Fruit fly (Drosophila melanogaster) whole organism, embryonic: Measurements from ENCODE around the gene yellow-e.

Experiments used
- CG11723 ChIP-seq: fragments of 200-800 bp; sonication (Bioruptor generic); optimal IDR thresholded peaks from 2 replicates; lab custom pipeline; 2017; ENCODE audit warnings: missing biosample characterization, mild to moderate bottlenecking, missing genetic modification characterization
- CG12391 ChIP-seq: fragments of 200-800 bp; sonication (Bioruptor generic); optimal IDR thresholded peaks from 3 replicates; lab custom pipeline; 2018; ENCODE audit warnings: missing biosample characterization, mild to moderate bottlenecking, missing genetic modification characterization, moderate library complexity
- CG1832 ChIP-seq: fragments of 200-800 bp; sonication (Bioruptor generic); optimal IDR thresholded peaks from 2 replicates; lab custom pipeline; 2017; ENCODE audit warnings: missing biosample characterization, mild to moderate bottlenecking, missing genetic modification characterization, inconsistent platforms
- CG31441 ChIP-seq: fragments of 200-800 bp; sonication (Bioruptor generic); IDR thresholded peaks from 2 replicates; pipeline ENCODE4 v1.3.6; 2022; ENCODE audit warnings: missing biosample characterization, missing genetic modification characterization
- CG3163 ChIP-seq: fragments of 200-800 bp; sonication (Bioruptor generic); optimal IDR thresholded peaks from 3 replicates; lab custom pipeline; 2016; ENCODE audit warnings: missing biosample characterization, missing genetic modification characterization
- CG4617 ChIP-seq: fragments of 200-800 bp; sonication (Bioruptor generic); optimal IDR thresholded peaks from 3 replicates; lab custom pipeline; 2016; ENCODE audit warnings: missing biosample characterization, missing genetic modification characterization, borderline replicate concordance
- CG4730 ChIP-seq: fragments of 200-800 bp; sonication (Bioruptor generic); IDR thresholded peaks from 2 replicates; pipeline ENCODE4 v1.3.6; 2022; ENCODE audit warnings: missing biosample characterization, missing genetic modification characterization
- CG5953 ChIP-seq: fragments of 200-800 bp; sonication (Bioruptor generic); IDR thresholded peaks from 2 replicates; pipeline ENCODE4 v1.3.6; 2022; ENCODE audit warnings: missing biosample characterization, missing genetic modification characterization
- CG7745 ChIP-seq: fragments of 200-800 bp; sonication (Bioruptor generic); optimal IDR thresholded peaks from 2 replicates; lab custom pipeline; 2018; ENCODE audit warnings: missing biosample characterization, mild to moderate bottlenecking, missing genetic modification characterization, moderate library complexity
- CG8765 ChIP-seq: fragments of 200-800 bp; sonication (Bioruptor generic); IDR thresholded peaks from 2 replicates; pipeline ENCODE4 v1.3.6; 2022; ENCODE audit warnings: missing biosample characterization, missing genetic modification characterization
- CG9797 ChIP-seq: fragments of 200-800 bp; sonication (Bioruptor generic); optimal IDR thresholded peaks from 3 replicates; lab custom pipeline; 2018; ENCODE audit warnings: missing biosample characterization, mild to moderate bottlenecking, missing genetic modification characterization
- Chrac-16 ChIP-seq: fragments of 200-800 bp; sonication (Bioruptor generic); optimal IDR thresholded peaks from 3 replicates; lab custom pipeline; 2016; ENCODE audit warnings: missing biosample characterization, missing genetic modification characterization
- Drgx ChIP-seq: fragments of 200-800 bp; sonication (Bioruptor generic); IDR thresholded peaks from 2 replicates; pipeline ENCODE4 v1.3.6; 2022; ENCODE audit warnings: missing biosample characterization, missing genetic modification characterization
- Ets65A ChIP-seq: fragments of 200-800 bp; sonication (Bioruptor generic); peaks from one replicate; lab custom pipeline; 2016; ENCODE audit warnings: missing biosample characterization, missing genetic modification characterization
- Fer3 ChIP-seq: fragments of 200-800 bp; sonication (Bioruptor generic); optimal IDR thresholded peaks from 2 replicates; lab custom pipeline; 2018; ENCODE audit warnings: missing biosample characterization, mild to moderate bottlenecking, missing genetic modification characterization, moderate library complexity
- Gug ChIP-seq: fragments of 200-800 bp; sonication (Bioruptor generic); IDR thresholded peaks from 4 replicates; pipeline ENCODE4 v1.3.6; 2022; ENCODE audit warnings: missing biosample characterization, missing genetic modification characterization
- HLH4C ChIP-seq: fragments of 200-800 bp; sonication (Bioruptor generic); IDR thresholded peaks from 3 replicates; pipeline ENCODE4 v1.3.6; 2022; ENCODE audit warnings: missing biosample characterization, missing genetic modification characterization; ENCODE audit not compliant: partially characterized antibody
- Hey ChIP-seq: fragments of 200-800 bp; sonication (Bioruptor generic); optimal IDR thresholded peaks from 3 replicates; lab custom pipeline; 2018; ENCODE audit warnings: missing biosample characterization, mild to moderate bottlenecking, missing genetic modification characterization
- Hr39 ChIP-seq: fragments of >200 bp; optimal IDR thresholded peaks from 2 replicates; lab custom pipeline; 2017
- Kr ChIP-seq: fragments of 200-800 bp; sonication (Bioruptor generic); optimal IDR thresholded peaks from 2 replicates; lab custom pipeline; 2017; ENCODE audit warnings: missing biosample characterization, mild to moderate bottlenecking, missing genetic modification characterization
- Med ChIP-seq: fragments of 200-800 bp; sonication (Bioruptor generic); peaks from one replicate; lab custom pipeline; 2016; ENCODE audit warnings: missing biosample characterization, missing genetic modification characterization, mild to moderate bottlenecking, inconsistent platforms, moderate library complexity
- NK7.1 ChIP-seq: fragments of 200-800 bp; sonication (Bioruptor generic); optimal IDR thresholded peaks from 3 replicates; lab custom pipeline; 2016; ENCODE audit warnings: missing biosample characterization, missing genetic modification characterization
- Oaz ChIP-seq: fragments of 200-800 bp; sonication (Bioruptor generic); IDR thresholded peaks from 2 replicates; pipeline ENCODE4 v1.3.6; 2022; ENCODE audit warnings: missing biosample characterization, missing genetic modification characterization
- TFAM ChIP-seq: fragments of 200-800 bp; sonication (Bioruptor generic); optimal IDR thresholded peaks from 2 replicates; lab custom pipeline; 2017; ENCODE audit warnings: missing biosample characterization, missing genetic modification characterization, inconsistent platforms
- al ChIP-seq: fragments of 200-800 bp; sonication (Bioruptor generic); IDR thresholded peaks from 2 replicates; pipeline ENCODE4 v1.3.6; 2022; ENCODE audit warnings: missing biosample characterization, missing genetic modification characterization
- br ChIP-seq: fragments of >200 bp; optimal IDR thresholded peaks from 2 replicates; lab custom pipeline; 2017
- cg ChIP-seq: fragments of 200-800 bp; sonication (Bioruptor generic); optimal IDR thresholded peaks from 3 replicates; lab custom pipeline; 2019; ENCODE audit warnings: missing biosample characterization, mild to moderate bottlenecking, missing genetic modification characterization, moderate library complexity
- dmrt99B ChIP-seq: fragments of 200-800 bp; sonication (Bioruptor generic); optimal IDR thresholded peaks from 2 replicates; lab custom pipeline; 2018; ENCODE audit warnings: missing biosample characterization, mild to moderate bottlenecking, missing genetic modification characterization, moderate library complexity
- en ChIP-seq: fragments of 200-800 bp; sonication (Bioruptor generic); optimal IDR thresholded peaks from 2 replicates; lab custom pipeline; 2016; ENCODE audit warnings: missing biosample characterization, missing genetic modification characterization
- eve ChIP-seq, 2 experiments: fragments of >200 bp; optimal IDR thresholded peaks; 2 replicates each; lab custom pipeline; 2017; ENCODE audit warnings: missing biosample characterization in 2 of 2, missing genetic modification characterization in 2 of 2
- eyg ChIP-seq: fragments of 200-800 bp; sonication (Bioruptor generic); optimal IDR thresholded peaks from 3 replicates; lab custom pipeline; 2016; ENCODE audit warnings: missing biosample characterization, missing genetic modification characterization
- gce ChIP-seq: fragments of 200-800 bp; sonication (Bioruptor generic); IDR thresholded peaks from 3 replicates; pipeline ENCODE4 v1.3.6; 2022; ENCODE audit warnings: missing biosample characterization, missing genetic modification characterization
- gfzf ChIP-seq: fragments of 200-800 bp; sonication (Bioruptor generic); optimal IDR thresholded peaks from 2 replicates; lab custom pipeline; 2016; ENCODE audit warnings: missing biosample characterization, mild to moderate bottlenecking, missing genetic modification characterization, moderate library complexity
- gsb-n ChIP-seq: fragments of 200-800 bp; sonication (Bioruptor generic); optimal IDR thresholded peaks from 3 replicates; lab custom pipeline; 2018; ENCODE audit warnings: missing biosample characterization, mild to moderate bottlenecking, missing genetic modification characterization
- hbn ChIP-seq: fragments of 200-800 bp; sonication (Bioruptor generic); IDR thresholded peaks from 2 replicates; pipeline ENCODE4 v1.3.6; 2022; ENCODE audit warnings: missing biosample characterization, missing genetic modification characterization; ENCODE audit not compliant: partially characterized antibody
- ind ChIP-seq: fragments of 200-800 bp; sonication (Bioruptor generic); optimal IDR thresholded peaks from 3 replicates; lab custom pipeline; 2016; ENCODE audit warnings: missing biosample characterization, missing genetic modification characterization
- insv ChIP-seq, 2 experiments: fragments of 200-800 bp; sonication (Bioruptor generic); optimal IDR thresholded peaks; 3 replicates each; lab custom pipeline; 2016 to 2018; ENCODE audit warnings: missing biosample characterization in 2 of 2, missing genetic modification characterization in 2 of 2
- jigr1 ChIP-seq: fragments of 200-800 bp; sonication (Bioruptor generic); IDR thresholded peaks from 3 replicates; pipeline ENCODE4 v1.3.6; 2022; ENCODE audit warnings: missing biosample characterization, missing genetic modification characterization
- phol ChIP-seq: fragments of 200-800 bp; sonication (Bioruptor generic); optimal IDR thresholded peaks from 3 replicates; lab custom pipeline; 2018; ENCODE audit warnings: missing biosample characterization, mild to moderate bottlenecking, missing genetic modification characterization, moderate library complexity
- pita ChIP-seq: fragments of 200-800 bp; sonication (Bioruptor generic); optimal IDR thresholded peaks from 2 replicates; lab custom pipeline; 2017; ENCODE audit warnings: missing biosample characterization, mild to moderate bottlenecking, missing genetic modification characterization
- pzg ChIP-seq: fragments of 200-800 bp; sonication (Bioruptor generic); optimal IDR thresholded peaks from 3 replicates; lab custom pipeline; 2018; ENCODE audit warnings: missing biosample characterization, mild to moderate bottlenecking, missing genetic modification characterization, moderate library complexity
- row ChIP-seq: fragments of 200-800 bp; sonication (Bioruptor generic); IDR thresholded peaks from 3 replicates; pipeline ENCODE4 v1.3.6; 2022; ENCODE audit warnings: missing biosample characterization, missing genetic modification characterization
- schlank ChIP-seq: fragments of 200-800 bp; sonication (Bioruptor generic); optimal IDR thresholded peaks from 2 replicates; lab custom pipeline; 2018; ENCODE audit warnings: missing biosample characterization, mild to moderate bottlenecking, missing genetic modification characterization
- slbo ChIP-seq: fragments of 200-800 bp; sonication (Bioruptor generic); IDR thresholded peaks from 2 replicates; pipeline ENCODE4 v1.3.6; 2022; ENCODE audit warnings: missing biosample characterization, missing genetic modification characterization
- sqz ChIP-seq: fragments of 200-800 bp; sonication (Bioruptor generic); optimal IDR thresholded peaks from 3 replicates; lab custom pipeline; 2018; ENCODE audit warnings: missing biosample characterization, mild to moderate bottlenecking, missing genetic modification characterization
- sr ChIP-seq: fragments of 200-800 bp; sonication (Bioruptor generic); IDR thresholded peaks from 3 replicates; pipeline ENCODE4 v1.3.6; 2022; ENCODE audit warnings: missing biosample characterization, missing genetic modification characterization
- usp ChIP-seq: fragments of >200 bp; optimal IDR thresholded peaks from 2 replicates; lab custom pipeline; 2017; ENCODE audit warnings: missing biosample characterization, missing genetic modification characterization
- vvl ChIP-seq: fragments of 200-800 bp; sonication (Bioruptor generic); IDR thresholded peaks from 2 replicates; pipeline ENCODE4 v1.3.6; 2022; ENCODE audit warnings: missing biosample characterization, missing genetic modification characterization
- zen2 ChIP-seq: fragments of 200-800 bp; sonication (Bioruptor generic); IDR thresholded peaks from 3 replicates; pipeline ENCODE4 v1.3.6; 2022; ENCODE audit warnings: missing biosample characterization, missing genetic modification characterization; ENCODE audit not compliant: partially characterized antibody

yellow-e gene

DNA sequence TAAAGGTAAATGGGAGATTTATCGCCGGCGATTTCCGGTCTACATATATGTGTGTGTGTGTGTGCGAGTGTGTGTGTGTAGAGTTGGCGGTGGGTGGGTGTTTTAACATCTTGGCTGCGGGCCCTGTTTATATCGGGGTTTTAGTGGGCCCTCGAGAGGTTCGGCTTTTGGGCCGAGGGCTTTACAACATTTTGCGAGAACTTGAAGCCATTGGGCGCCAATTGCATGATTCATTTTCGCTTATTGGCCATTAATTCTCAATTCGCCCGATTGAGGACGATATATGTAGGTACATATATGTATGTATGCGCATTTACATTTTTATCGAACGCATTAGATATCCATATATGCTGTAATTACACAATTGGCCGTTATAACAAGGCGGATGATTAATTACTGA lies 20.8 kb upstream of the yellow-e start:
- TF ChIP-seq Oaz (GFP tag; lab: Robert Waterston, UW) (no peak), Ets65A (GFP tag; lab: Kevin White, UChicago) (peak; percentile 94), Med (GFP tag; lab: Kevin White, UChicago) (peak; percentile 14), cg (GFP tag; lab: Kevin White, UChicago) (peak; percentile 14)

DNA sequence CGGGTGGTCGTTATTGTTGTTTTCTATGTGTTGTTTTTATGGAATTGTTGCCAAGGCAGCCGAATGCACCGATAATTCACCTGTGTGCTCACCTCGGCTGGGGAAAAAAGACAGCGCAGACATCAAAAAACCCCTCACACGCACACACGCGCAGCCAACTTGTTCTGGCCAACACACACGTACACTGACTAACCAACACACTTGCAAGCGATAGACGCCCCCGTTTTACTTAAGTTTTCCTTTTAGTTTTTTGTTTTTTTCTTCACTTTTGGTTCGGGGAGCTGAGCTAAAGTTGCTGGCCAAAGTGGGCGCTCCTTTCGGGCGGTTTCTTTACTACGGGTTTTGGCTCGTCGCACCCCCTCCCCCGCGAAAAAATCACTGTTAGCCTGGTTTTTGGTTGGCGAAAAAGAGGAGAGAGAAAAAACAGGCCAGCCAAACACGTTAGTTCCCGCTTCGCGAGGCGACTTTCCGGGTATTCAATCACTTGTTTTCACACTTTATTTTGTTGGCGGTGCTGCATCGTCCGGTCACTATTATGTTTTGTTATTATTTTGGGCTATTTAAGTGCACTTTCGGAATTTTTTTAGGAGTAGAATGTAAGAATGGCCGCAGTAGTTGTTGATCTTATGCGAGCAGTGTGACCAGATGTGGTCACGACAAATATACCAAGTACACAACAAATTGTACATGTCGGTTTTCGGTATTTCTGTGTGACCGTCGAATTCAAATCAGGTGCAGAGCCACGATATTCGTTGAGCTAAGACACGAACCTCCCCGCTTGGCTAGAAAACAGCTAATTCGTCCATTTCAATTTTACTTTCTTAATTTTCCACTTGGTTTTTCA lies 19.5 kb upstream of the yellow-e start, which contains the start of gene yrt:
Gene yrt (minus strand): TSS at position 660 of the 844 bp plus-strand sequence.
- TF ChIP-seq gce (GFP tag; lab: Robert Waterston, UW) (no peak), CG4730 (GFP tag; lab: Robert Waterston, UW) (no peak), gfzf (GFP tag; lab: Kevin White, UChicago) (peak; percentile 96), TFAM (GFP tag; lab: Kevin White, UChicago) (no peak), CG7745 (tag; lab: Kevin White, UChicago) (peak; percentile 94), insv (GFP tag; optimal IDR thresholded peaks at IDR 0.05; lab: Kevin White, UChicago) (peak in 1 of 2 experiments; percentile 68), br (lab: Kevin White, UChicago) (no peak), en (GFP tag; lab: Kevin White, UChicago) (no peak), Fer3 (tag; lab: Kevin White, UChicago) (no peak), Chrac-16 (GFP tag; lab: Kevin White, UChicago) (no peak), pzg (GFP tag; lab: Kevin White, UChicago) (peak; percentile 90), Hey (no peak), eve (GFP tag; optimal IDR thresholded peaks at IDR 0.05; lab: Kevin White, UChicago) (no peak), hbn (GFP tag; lab: Robert Waterston, UW) (no peak), slbo (GFP tag; lab: Robert Waterston, UW) (0 out of 2 replicates have a peak, but pooled peaks have one; percentile 4), HLH4C (GFP tag; lab: Robert Waterston, UW) (no peak), ind (no peak), sr (GFP tag; lab: Robert Waterston, UW) (no peak), pita (GFP tag; lab: Kevin White, UChicago) (peak; percentile 81), al (GFP tag; lab: Robert Waterston, UW) (no peak), CG11723 (GFP tag; lab: Kevin White, UChicago) (no peak), eyg (no peak), Med (GFP tag; lab: Kevin White, UChicago) (peak; percentile 76), dmrt99B (no peak), CG8765 (no peak), CG1832 (GFP tag; lab: Kevin White, UChicago) (no peak), sqz (GFP tag; lab: Kevin White, UChicago) (peak; percentile 38), vvl (GFP tag; lab: Robert Waterston, UW) (peak; percentile 48), Kr (GFP tag; lab: Kevin White, UChicago) (no peak), row (GFP tag; lab: Robert Waterston, UW) (peak; percentile 53), CG9797 (GFP tag; lab: Kevin White, UChicago) (peak; percentile 95), schlank (no peak), usp (no peak), zen2 (GFP tag; lab: Robert Waterston, UW) (no peak), NK7.1 (GFP tag; lab: Kevin White, UChicago) (no peak), jigr1 (no peak), phol (tag; lab: Kevin White, UChicago) (peak; percentile 73), CG31441 (no peak), CG12391 (tag; lab: Kevin White, UChicago) (peak; percentile 19), Hr39 (lab: Kevin White, UChicago) (no peak), CG4617 (GFP tag; lab: Kevin White, UChicago) (peak; percentile 48), CG5953 (GFP tag; lab: Robert Waterston, UW) (no peak), CG3163 (GFP tag; lab: Kevin White, UChicago) (no peak), gsb-n (tag; lab: Kevin White, UChicago) (no peak), Drgx (peak; percentile 27; the same call in 1 of the 2 replicates), Gug (no peak)
